Fruit fly (Drosophila melanogaster) whole organism, embryonic: Measurements from ENCODE around the gene CG34348.

Experiments used
- Blimp-1 ChIP-seq: fragments of 200-800 bp; sonication (Bioruptor generic); optimal IDR thresholded peaks from 3 replicates; lab custom pipeline; 2018; ENCODE audit warnings: missing biosample characterization, missing genetic modification characterization, mild to moderate bottlenecking, moderate library complexity, missing genetic modification reagents
- CG11247 ChIP-seq: fragments of 200-800 bp; sonication (Bioruptor generic); IDR thresholded peaks from 2 replicates; pipeline ENCODE4 v1.3.6; 2022; ENCODE audit warnings: missing biosample characterization, missing genetic modification characterization
- CG11696 ChIP-seq: fragments of 200-800 bp; sonication (Bioruptor generic); IDR thresholded peaks from 2 replicates; pipeline ENCODE4 v1.3.6; 2022; ENCODE audit warnings: missing biosample characterization, missing genetic modification characterization
- CG12071 ChIP-seq: fragments of 200-800 bp; sonication (Bioruptor generic); optimal IDR thresholded peaks from 3 replicates; lab custom pipeline; 2018; ENCODE audit warnings: missing biosample characterization, mild to moderate bottlenecking, missing genetic modification characterization
- CG15011 ChIP-seq: fragments of 200-800 bp; sonication (Bioruptor generic); optimal IDR thresholded peaks from 3 replicates; lab custom pipeline; 2018; ENCODE audit warnings: missing biosample characterization, mild to moderate bottlenecking, missing genetic modification characterization
- CG15269 ChIP-seq: fragments of 200-800 bp; sonication (Bioruptor generic); optimal IDR thresholded peaks from 2 replicates; lab custom pipeline; 2018; ENCODE audit warnings: missing biosample characterization, mild to moderate bottlenecking, missing genetic modification characterization, moderate library complexity
- CG15479 ChIP-seq: fragments of 200-800 bp; sonication (Bioruptor generic); optimal IDR thresholded peaks from 3 replicates; lab custom pipeline; 2019; ENCODE audit warnings: missing biosample characterization, mild to moderate bottlenecking, missing genetic modification characterization, moderate library complexity
- CG17328 ChIP-seq: fragments of 200-800 bp; sonication (Bioruptor generic); IDR thresholded peaks from 2 replicates; pipeline ENCODE4 v1.3.6; 2022; ENCODE audit warnings: missing biosample characterization, missing genetic modification characterization
- CG17912 ChIP-seq: fragments of 200-800 bp; sonication (Bioruptor generic); optimal IDR thresholded peaks from 2 replicates; lab custom pipeline; 2018; ENCODE audit warnings: missing biosample characterization, mild to moderate bottlenecking, missing genetic modification characterization
- CG3281 ChIP-seq: fragments of 200-800 bp; sonication (Bioruptor generic); optimal IDR thresholded peaks from 3 replicates; lab custom pipeline; 2017; ENCODE audit warnings: missing biosample characterization, mild to moderate bottlenecking, missing genetic modification characterization
- CG3847 ChIP-seq: fragments of 200-800 bp; sonication (Bioruptor generic); IDR thresholded peaks from 2 replicates; pipeline ENCODE4 v1.3.6; 2022; ENCODE audit warnings: missing biosample characterization, missing genetic modification characterization
- CG4820 ChIP-seq: fragments of 200-800 bp; sonication (Bioruptor generic); optimal IDR thresholded peaks from 3 replicates; lab custom pipeline; 2016; ENCODE audit warnings: missing biosample characterization, missing genetic modification characterization
- CG7357 ChIP-seq: fragments of 200-800 bp; sonication (Bioruptor generic); IDR thresholded peaks from 3 replicates; pipeline ENCODE4 v1.3.6; 2022; ENCODE audit warnings: missing biosample characterization, missing genetic modification characterization
- CG7987 ChIP-seq: fragments of 200-800 bp; sonication (Bioruptor generic); optimal IDR thresholded peaks from 2 replicates; lab custom pipeline; 2018; ENCODE audit warnings: missing biosample characterization, mild to moderate bottlenecking, missing genetic modification characterization, moderate library complexity
- CG8281 ChIP-seq: fragments of 200-800 bp; sonication (Bioruptor generic); optimal IDR thresholded peaks from 2 replicates; lab custom pipeline; 2018; ENCODE audit warnings: missing biosample characterization, mild to moderate bottlenecking, missing genetic modification characterization, moderate library complexity
- CG8924 ChIP-seq: fragments of 200-800 bp; optimal IDR thresholded peaks from 3 replicates; lab custom pipeline; 2019; ENCODE audit warnings: missing biosample characterization, mild to moderate bottlenecking, missing genetic modification characterization, moderate library complexity
- CG9876 ChIP-seq: fragments of 200-800 bp; sonication (Bioruptor generic); optimal IDR thresholded peaks from 2 replicates; lab custom pipeline; 2016; ENCODE audit warnings: missing biosample characterization, missing genetic modification characterization
- Chrac-16 ChIP-seq: fragments of 200-800 bp; sonication (Bioruptor generic); optimal IDR thresholded peaks from 3 replicates; lab custom pipeline; 2016; ENCODE audit warnings: missing biosample characterization, missing genetic modification characterization
- D ChIP-seq, 2 experiments: fragments of 200-800 bp in 1 of 2; fragments of >200 bp in 1 of 2; sonication (Bioruptor generic) in 1 of 2; optimal IDR thresholded peaks; 2 replicates in 1 of 2; 3 replicates in 1 of 2; lab custom pipeline; 2017; ENCODE audit warnings: mild to moderate bottlenecking in 1 of 2, missing biosample characterization in 1 of 2, missing genetic modification characterization in 1 of 2, missing genetic modification reagents in 1 of 2
- Dbx ChIP-seq: fragments of 200-800 bp; sonication (Bioruptor generic); IDR thresholded peaks from 3 replicates; pipeline ENCODE4 v1.3.6; 2022; ENCODE audit warnings: missing biosample characterization, missing genetic modification characterization
- Dip3 ChIP-seq: fragments of 200-800 bp; sonication (Bioruptor generic); optimal IDR thresholded peaks from 3 replicates; lab custom pipeline; 2016; ENCODE audit warnings: missing biosample characterization, missing genetic modification characterization
- Dll ChIP-seq: fragments of 200-800 bp; sonication (Bioruptor generic); IDR thresholded peaks from 4 replicates; pipeline ENCODE4 v1.3.6; 2022; ENCODE audit warnings: missing biosample characterization, missing genetic modification characterization; ENCODE audit not compliant: partially characterized antibody
- Doc2 ChIP-seq: fragments of 200-800 bp; sonication (Bioruptor generic); IDR thresholded peaks from 2 replicates; pipeline ENCODE4 v1.3.6; 2022; ENCODE audit warnings: missing biosample characterization, missing genetic modification characterization
- E2f2 ChIP-seq: fragments of 200-800 bp; sonication (Bioruptor generic); IDR thresholded peaks from 2 replicates; pipeline ENCODE4 v1.3.6; 2022; ENCODE audit warnings: missing biosample characterization, missing genetic modification characterization
- HLH3B ChIP-seq: fragments of 200-800 bp; sonication (Bioruptor generic); IDR thresholded peaks from 2 replicates; pipeline ENCODE4 v1.3.6; 2022; ENCODE audit warnings: missing biosample characterization, missing genetic modification characterization
- Hey ChIP-seq: fragments of 200-800 bp; sonication (Bioruptor generic); optimal IDR thresholded peaks from 3 replicates; lab custom pipeline; 2018; ENCODE audit warnings: missing biosample characterization, mild to moderate bottlenecking, missing genetic modification characterization
- Sry-β ChIP-seq: fragments of 200-800 bp; sonication (Bioruptor generic); optimal IDR thresholded peaks from 2 replicates; lab custom pipeline; 2018; ENCODE audit warnings: missing biosample characterization, mild to moderate bottlenecking, missing genetic modification characterization, moderate library complexity
- Stat92E ChIP-seq, 3 experiments: fragments of >200 bp in 2 of 3; fragments of 200-800 bp in 1 of 3; sonication (Bioruptor generic) in 1 of 3; optimal IDR thresholded peaks; 2 replicates each; lab custom pipeline; 2017 to 2019; ENCODE audit warnings: missing biosample characterization in 3 of 3, missing genetic modification characterization in 3 of 3, mild to moderate bottlenecking in 1 of 3, moderate library complexity in 1 of 3
- ase ChIP-seq: fragments of 200-800 bp; sonication (Bioruptor generic); IDR thresholded peaks from 3 replicates; pipeline ENCODE4 v1.3.6; 2022; ENCODE audit warnings: missing biosample characterization, missing genetic modification characterization
- ato ChIP-seq: fragments of 200-800 bp; sonication (Bioruptor generic); IDR thresholded peaks from 2 replicates; pipeline ENCODE4 v1.3.6; 2022; ENCODE audit warnings: missing biosample characterization, missing genetic modification characterization; ENCODE audit not compliant: partially characterized antibody
- bowl ChIP-seq: fragments of 200-800 bp; sonication (Bioruptor generic); IDR thresholded peaks from 2 replicates; pipeline ENCODE4 v1.3.6; 2022; ENCODE audit warnings: missing biosample characterization, missing genetic modification characterization
- disco-r ChIP-seq: fragments of 200-800 bp; sonication (Bioruptor generic); optimal IDR thresholded peaks from 2 replicates; lab custom pipeline; 2016; ENCODE audit warnings: missing biosample characterization, missing genetic modification characterization
- eyg ChIP-seq: fragments of 200-800 bp; sonication (Bioruptor generic); optimal IDR thresholded peaks from 3 replicates; lab custom pipeline; 2016; ENCODE audit warnings: missing biosample characterization, missing genetic modification characterization
- fd96Cb ChIP-seq: fragments of 200-800 bp; sonication (Bioruptor generic); optimal IDR thresholded peaks from 2 replicates; lab custom pipeline; 2018; ENCODE audit warnings: missing biosample characterization, mild to moderate bottlenecking, missing genetic modification characterization, moderate library complexity
- grn ChIP-seq: fragments of 200-800 bp; sonication (Bioruptor generic); optimal IDR thresholded peaks from 3 replicates; lab custom pipeline; 2017; ENCODE audit warnings: missing biosample characterization, missing genetic modification characterization
- jumu ChIP-seq: fragments of 200-800 bp; sonication (Bioruptor generic); optimal IDR thresholded peaks from 3 replicates; lab custom pipeline; 2016; ENCODE audit warnings: missing biosample characterization, missing genetic modification characterization
- odd ChIP-seq: fragments of 200-800 bp; sonication (Bioruptor generic); optimal IDR thresholded peaks from 2 replicates; lab custom pipeline; 2017; ENCODE audit warnings: missing biosample characterization, mild to moderate bottlenecking, missing genetic modification characterization
- pan ChIP-seq, 4 experiments: fragments of >200 bp in 3 of 4; fragments of 200-800 bp in 1 of 4; sonication (Bioruptor generic) in 1 of 4; optimal IDR thresholded peaks in 3 of 4; IDR thresholded peaks in 1 of 4; 2 replicates each; pipeline versions ENCODE4 v1.3.6 to Lab custom; 2017 to 2022; ENCODE audit warnings: missing biosample characterization in 2 of 4, missing genetic modification characterization in 2 of 4, mixed read lengths in 1 of 4
- phol ChIP-seq: fragments of 200-800 bp; sonication (Bioruptor generic); optimal IDR thresholded peaks from 3 replicates; lab custom pipeline; 2018; ENCODE audit warnings: missing biosample characterization, mild to moderate bottlenecking, missing genetic modification characterization, moderate library complexity
- pzg ChIP-seq: fragments of 200-800 bp; sonication (Bioruptor generic); optimal IDR thresholded peaks from 3 replicates; lab custom pipeline; 2018; ENCODE audit warnings: missing biosample characterization, mild to moderate bottlenecking, missing genetic modification characterization, moderate library complexity
- ro ChIP-seq: fragments of 200-800 bp; sonication (Bioruptor generic); IDR thresholded peaks from 2 replicates; pipeline ENCODE4 v1.3.6; 2022; ENCODE audit warnings: missing biosample characterization, missing genetic modification characterization
- sisA ChIP-seq: fragments of 200-800 bp; sonication (Bioruptor generic); IDR thresholded peaks from 2 replicates; pipeline ENCODE4 v1.3.6; 2022; ENCODE audit warnings: missing biosample characterization, missing genetic modification characterization
- slou ChIP-seq: fragments of 200-800 bp; sonication (Bioruptor generic); optimal IDR thresholded peaks from 3 replicates; lab custom pipeline; 2016; ENCODE audit warnings: missing biosample characterization, missing genetic modification characterization
- sna ChIP-seq: fragments of 200-800 bp; sonication (Bioruptor generic); IDR thresholded peaks from 2 replicates; pipeline ENCODE4 v1.3.6; 2022; ENCODE audit warnings: missing biosample characterization, missing genetic modification characterization; ENCODE audit not compliant: partially characterized antibody
- sug ChIP-seq: fragments of 200-800 bp; optimal IDR thresholded peaks from 2 replicates; lab custom pipeline; 2019; ENCODE audit warnings: missing biosample characterization, mild to moderate bottlenecking, missing genetic modification characterization, moderate library complexity
- tin ChIP-seq: fragments of 200-800 bp; sonication (Bioruptor generic); optimal IDR thresholded peaks from 3 replicates; lab custom pipeline; 2016; ENCODE audit warnings: missing biosample characterization, missing genetic modification characterization
- unc-4 ChIP-seq: fragments of 200-800 bp; sonication (Bioruptor generic); IDR thresholded peaks from 2 replicates; pipeline ENCODE4 v1.3.6; 2022; ENCODE audit warnings: missing biosample characterization, missing genetic modification characterization; ENCODE audit not compliant: partially characterized antibody
- zfh2 ChIP-seq: fragments of 200-800 bp; sonication (Bioruptor generic); optimal IDR thresholded peaks from 2 replicates; lab custom pipeline; 2016; ENCODE audit warnings: missing biosample characterization, missing genetic modification characterization

CG34348 gene

dm6 chrX:11338047-11338747 is 1.5 kb upstream of the CG34348 start (continued):
- TF ChIP-seq grn (GFP tag; lab: Kevin White, UChicago) (no peak), Hey (no peak), CG17912 (GFP tag; lab: Kevin White, UChicago) (no peak), Blimp-1 (GFP tag; lab: Kevin White, UChicago) (peak; percentile 73), CG15011 (no peak), CG7357 (GFP tag; lab: Robert Waterston, UW) (peak; percentile 58), sna (no peak), CG4820 (GFP tag; lab: Kevin White, UChicago) (peak; percentile 77), CG9876 (no peak), CG8924 (tag; lab: Kevin White, UChicago) (peak; percentile 69), pan (optimal IDR thresholded peaks at IDR 0.05; lab: Kevin White, UChicago) (no peak), pan (GFP tag; optimal IDR thresholded peaks at IDR 0.05 in 1 of 2, IDR thresholded peaks at IDR 0.05 in 1 of 2) (peak in 1 of 2 experiments; percentile 76), Chrac-16 (GFP tag; lab: Kevin White, UChicago) (peak; percentile 59), sisA (GFP tag; lab: Robert Waterston, UW) (peak; percentile 69), CG17328 (no peak), pzg (no peak), zfh2 (GFP tag; lab: Kevin White, UChicago) (peak; percentile 39), tin (GFP tag; lab: Kevin White, UChicago) (peak; percentile 57), Stat92E (GFP tag; optimal IDR thresholded peaks at IDR 0.05; lab: Kevin White, UChicago) (no peak), CG15269 (tag; lab: Kevin White, UChicago) (peak; percentile 86), CG15479 (GFP tag; lab: Kevin White, UChicago) (no peak), CG8281 (no peak), Dip3 (GFP tag; lab: Kevin White, UChicago) (peak; percentile 8), CG3281 (GFP tag; lab: Kevin White, UChicago) (no peak), phol (tag; lab: Kevin White, UChicago) (peak; percentile 82), ro (GFP tag; lab: Robert Waterston, UW) (no peak), disco-r (GFP tag; lab: Kevin White, UChicago) (peak; percentile 17), fd96Cb (peak; percentile 76), CG11247 (GFP tag; lab: Robert Waterston, UW) (peak; percentile 6; the same call in 1 of the 2 replicates), CG11696 (GFP tag; lab: Robert Waterston, UW) (no peak), eyg (GFP tag; lab: Kevin White, UChicago) (peak; percentile 54), Dll (GFP tag; lab: Robert Waterston, UW) (no peak), Sry-β (GFP tag; lab: Kevin White, UChicago) (no peak), CG3847 (GFP tag; lab: Robert Waterston, UW) (0 out of 2 replicates have a peak, but pooled peaks have one; percentile 24), D (optimal IDR thresholded peaks at IDR 0.05; lab: Kevin White, UChicago) (no peak), D (GFP tag; optimal IDR thresholded peaks at IDR 0.05; lab: Kevin White, UChicago) (peak; percentile 63), bowl (no peak), ato (GFP tag; lab: Robert Waterston, UW) (no peak), ase (GFP tag; lab: Robert Waterston, UW) (no peak), CG7987 (GFP tag; lab: Kevin White, UChicago) (no peak), unc-4 (GFP tag; lab: Robert Waterston, UW) (no peak), Dbx (peak; percentile 46; the same call in 2 of the 3 replicates), Doc2 (GFP tag; lab: Robert Waterston, UW) (no peak), odd (GFP tag; lab: Kevin White, UChicago) (no peak), E2f2 (GFP tag; lab: Robert Waterston, UW) (no peak; the same call in 1 of the 2 replicates), sug (no peak), HLH3B (peak; percentile 58; the same call in 1 of the 2 replicates), slou (peak; percentile 26), CG12071 (GFP tag; lab: Kevin White, UChicago) (no peak), jumu (peak; percentile 67)
